Fruit fly (Drosophila melanogaster): Measurements from ENCODE around the gene CG31036.
A peak's percentile ranks its signal among the peaks of the same experiment; 100 is the strongest.

- TF ChIP-seq gt (GFP tag; IDR thresholded peaks at IDR 0.05) = no peak
- TF ChIP-seq usp (GFP tag; optimal IDR thresholded peaks at IDR 0.05) = no peak
- TF ChIP-seq CG2199 (GFP tag; IDR thresholded peaks at IDR 0.05) = no peak; the same call in 2 of the 3 replicates
- TF ChIP-seq lola (GFP tag; optimal IDR thresholded peaks at IDR 0.05) = no peak
- peak; percentile 52; the same call in 1 of the 2 replicates for TF ChIP-seq CG7372 (GFP tag; IDR thresholded peaks at IDR 0.05)
- TF ChIP-seq al (GFP tag; IDR thresholded peaks at IDR 0.05) = peak; percentile 76
- TF ChIP-seq CG18764 (GFP tag; optimal IDR thresholded peaks at IDR 0.05) = no peak
- TF ChIP-seq wek (GFP tag; optimal IDR thresholded peaks at IDR 0.05) = peak; percentile 27
- no peak for TF ChIP-seq pan (optimal IDR thresholded peaks at IDR 0.05)
- TF ChIP-seq pan (GFP tag; optimal IDR thresholded peaks at IDR 0.05 in 1 of 2, IDR thresholded peaks at IDR 0.05 in 1 of 2) = peak in 1 of 2 experiments; percentile 57
Measured at dm6 chr3R:29894393-29894792, 13.5 kb upstream of the CG31036 start.
